Fruit fly (Drosophila melanogaster): ENCODE measurements around the gene Polr3G.

DNA sequence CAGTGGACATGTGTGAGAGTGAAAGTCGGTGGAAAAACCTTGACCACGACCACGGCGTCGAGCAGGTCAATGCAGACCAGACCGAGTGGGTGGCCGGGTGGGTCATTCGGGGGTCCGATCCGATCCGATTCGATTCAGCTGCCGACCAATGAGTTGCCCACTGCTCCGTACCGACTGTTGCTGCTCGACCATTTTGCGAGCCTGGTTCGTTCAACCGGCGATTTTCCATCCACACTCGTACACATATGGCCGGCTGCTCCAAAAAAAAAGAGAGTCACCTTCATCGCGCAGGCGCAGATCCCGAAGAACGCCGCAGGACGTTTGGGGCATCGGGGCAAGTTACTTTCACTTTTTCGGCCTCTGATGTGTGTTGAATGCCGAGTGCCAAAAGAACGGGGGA, 17.6 kb upstream of the Polr3G start:
- no peak for TF ChIP-seq CG1620 (GFP tag; optimal IDR thresholded peaks at IDR 0.05)
- TF ChIP-seq Mnt (GFP tag; optimal IDR thresholded peaks at IDR 0.05): no peak
- no peak for TF ChIP-seq CG14711 (tag; optimal IDR thresholded peaks at IDR 0.05)
- TF ChIP-seq bab1 (GFP tag; optimal IDR thresholded peaks at IDR 0.05): no peak
- no peak for TF ChIP-seq Crg-1 (GFP tag; optimal IDR thresholded peaks at IDR 0.05)
- no peak for TF ChIP-seq cnc (optimal IDR thresholded peaks at IDR 0.05)
- TF ChIP-seq Hr96 (GFP tag; optimal IDR thresholded peaks at IDR 0.05): no peak
- no peak for TF ChIP-seq CG12768 (GFP tag; optimal IDR thresholded peaks at IDR 0.05)

Measured in whole organism, adult.